Fruit fly (Drosophila melanogaster) whole organism, adult: ENCODE data around the gene Pdk1.

ENCODE experiments used
- CG11617 ChIP-seq: fragments of 200-800 bp; sonication (Bioruptor generic); optimal IDR thresholded peaks from 2 replicates; lab custom pipeline; 2017; ENCODE audit warnings: mild to moderate bottlenecking, missing biosample characterization, missing genetic modification reagents, missing genetic modification characterization
- CG12768 ChIP-seq: fragments of 200-800 bp; sonication (Bioruptor generic); optimal IDR thresholded peaks from 2 replicates; lab custom pipeline; 2017; ENCODE audit warnings: missing biosample characterization, missing genetic modification characterization, mild to moderate bottlenecking, moderate library complexity, missing genetic modification reagents
- CG14711 ChIP-seq: fragments of 200-800 bp; sonication (Bioruptor generic); optimal IDR thresholded peaks from 2 replicates; lab custom pipeline; 2018; ENCODE audit warnings: missing biosample characterization, mild to moderate bottlenecking, missing genetic modification characterization, moderate library complexity
- CG1620 ChIP-seq: fragments of 200-800 bp; sonication (Bioruptor generic); optimal IDR thresholded peaks from 2 replicates; lab custom pipeline; 2016; ENCODE audit warnings: missing biosample characterization, missing genetic modification characterization
- CG7101 ChIP-seq: fragments of 200-800 bp; sonication (Bioruptor generic); optimal IDR thresholded peaks from 2 replicates; lab custom pipeline; 2018; ENCODE audit warnings: missing biosample characterization, mild to moderate bottlenecking, missing genetic modification characterization, moderate library complexity
- Crg-1 ChIP-seq: fragments of 200-800 bp; sonication (Bioruptor generic); optimal IDR thresholded peaks from 2 replicates; lab custom pipeline; 2016; ENCODE audit warnings: missing biosample characterization, missing genetic modification characterization
- cic ChIP-seq: fragments of 200-800 bp; sonication (Bioruptor generic); optimal IDR thresholded peaks from 2 replicates; lab custom pipeline; 2017; ENCODE audit warnings: missing biosample characterization, mild to moderate bottlenecking, missing genetic modification characterization, moderate library complexity
- kay ChIP-seq: fragments of 200-800 bp; sonication (Bioruptor generic); peaks from one replicate; lab custom pipeline; 2016; ENCODE audit warnings: missing biosample characterization, missing genetic modification characterization, borderline replicate concordance
- ovo ChIP-seq: fragments of 200-800 bp; sonication (Bioruptor generic); optimal IDR thresholded peaks from 2 replicates; lab custom pipeline; 2016; ENCODE audit warnings: missing biosample characterization, missing genetic modification characterization
- tj ChIP-seq: fragments of 200-800 bp; sonication (Bioruptor generic); optimal IDR thresholded peaks from 3 replicates; lab custom pipeline; 2017; ENCODE audit warnings: missing biosample characterization, mild to moderate bottlenecking, missing genetic modification characterization, moderate library complexity

DNA sequence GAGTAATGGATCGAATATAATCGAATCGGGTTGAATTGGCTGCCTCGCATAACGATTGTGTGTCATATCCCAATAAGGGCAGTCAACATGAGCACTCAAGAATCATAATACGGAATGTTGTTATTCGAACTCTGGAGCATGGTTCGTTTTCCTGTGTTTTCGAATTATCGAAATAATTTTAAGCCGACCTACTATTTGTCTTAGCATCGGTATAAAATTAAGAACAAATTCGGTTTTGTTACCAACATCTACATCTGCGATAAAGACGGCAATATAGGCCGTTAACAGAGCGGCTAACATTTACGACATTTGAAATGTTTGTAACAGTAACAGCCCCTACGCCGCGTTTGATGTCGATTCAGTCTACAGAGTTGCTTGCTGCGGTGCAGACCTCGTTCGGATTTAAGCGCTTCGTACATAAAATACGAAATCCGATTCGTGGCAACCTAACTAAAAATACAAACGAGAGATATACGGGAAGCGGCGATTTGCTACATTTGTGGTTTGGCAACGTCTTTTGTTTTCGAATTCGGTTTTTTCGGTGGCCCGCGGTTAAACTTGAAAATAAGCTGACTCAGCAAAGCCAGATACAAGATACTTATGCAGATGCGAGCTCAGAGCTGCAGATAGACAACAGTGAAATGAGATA lies 31.3 kb downstream of the Pdk1 start:
- TF ChIP-seq kay (GFP tag; lab: Kevin White, UChicago) (no peak), CG1620 (GFP tag; lab: Kevin White, UChicago) (no peak), CG14711 (tag; lab: Kevin White, UChicago) (peak; percentile 30), ovo (GFP tag; lab: Kevin White, UChicago) (no peak), CG12768 (GFP tag; lab: Kevin White, UChicago) (peak; percentile 15), Crg-1 (GFP tag; lab: Kevin White, UChicago) (no peak), CG7101 (peak; percentile 15), cic (GFP tag; lab: Kevin White, UChicago) (peak; percentile 29), tj (GFP tag; lab: Kevin White, UChicago) (peak; percentile 82), CG11617 (no peak)
